Worm (Caenorhabditis elegans) whole organism, L4 larva: ENCODE data around the gene Y46H3C.5.

Source experiments
- ama-1 ChIP-seq: fragments of 150-350 bp; optimal IDR thresholded peaks from 2 replicates; lab custom pipeline; 2014; ENCODE audit warnings: inconsistent platforms, mixed read lengths
- fkh-10 ChIP-seq: fragments of 150-350 bp; optimal IDR thresholded peaks from 2 replicates; lab custom pipeline; 2014; ENCODE audit warnings: missing biosample characterization, missing genetic modification reagents, missing genetic modification characterization
- gei-8 ChIP-seq: fragments of 200-800 bp; sonication (Bioruptor generic); optimal IDR thresholded peaks from 2 replicates; lab custom pipeline; 2018; ENCODE audit warnings: mild to moderate bottlenecking, missing genetic modification characterization, missing compliant biosample characterization
- hif-1 ChIP-seq, 2 experiments: sonication (generic microtip); optimal IDR thresholded peaks; 2 replicates each; lab custom pipeline; 2016 to 2017; ENCODE audit warnings: missing compliant biosample characterization in 2 of 2, missing genetic modification characterization in 2 of 2, missing genetic modification reagents in 2 of 2, missing genotype in 2 of 2, mild to moderate bottlenecking in 1 of 2
- jun-1 ChIP-seq: fragments of 150-350 bp; optimal IDR thresholded peaks from 2 replicates; lab custom pipeline; 2014; ENCODE audit warnings: missing biosample characterization, missing genetic modification reagents, missing genetic modification characterization
- nhr-111 ChIP-seq: fragments of 200-800 bp; sonication (Bioruptor generic); optimal IDR thresholded peaks from 2 replicates; lab custom pipeline; 2018; ENCODE audit warnings: mild to moderate bottlenecking, missing genetic modification characterization, missing compliant biosample characterization
- nhr-28 ChIP-seq: fragments of 150-350 bp; optimal IDR thresholded peaks from 2 replicates; lab custom pipeline; 2014; ENCODE audit warnings: missing biosample characterization, missing genetic modification characterization
- nhr-77 ChIP-seq: fragments of 150-350 bp; optimal IDR thresholded peaks from 2 replicates; lab custom pipeline; 2014; ENCODE audit warnings: missing biosample characterization, missing genetic modification characterization
- pha-4 ChIP-seq, 2 experiments: fragments of 150-350 bp in 1 of 2; fragments of 200-800 bp in 1 of 2; sonication (Bioruptor generic) in 1 of 2; IDR thresholded peaks in 1 of 2; optimal IDR thresholded peaks in 1 of 2; 2 replicates each; pipeline versions ENCODE4 v1.3.6 to Lab custom; 2014 to 2022; ENCODE audit warnings: missing genetic modification characterization in 2 of 2, missing genetic modification reagents in 2 of 2, missing biosample characterization in 1 of 2, missing compliant biosample characterization in 1 of 2
- unc-62 ChIP-seq, 3 experiments: fragments of 150-350 bp in 1 of 3; sonication (generic microtip); optimal IDR thresholded peaks in 2 of 3; peaks in 1 of 3; 1 replicate in 1 of 3; 2 replicates in 2 of 3; lab custom pipeline; 2014 to 2017; ENCODE audit warnings: missing biosample characterization in 3 of 3, missing genetic modification characterization in 3 of 3, missing genetic modification reagents in 3 of 3, missing genotype in 1 of 3

DNA sequence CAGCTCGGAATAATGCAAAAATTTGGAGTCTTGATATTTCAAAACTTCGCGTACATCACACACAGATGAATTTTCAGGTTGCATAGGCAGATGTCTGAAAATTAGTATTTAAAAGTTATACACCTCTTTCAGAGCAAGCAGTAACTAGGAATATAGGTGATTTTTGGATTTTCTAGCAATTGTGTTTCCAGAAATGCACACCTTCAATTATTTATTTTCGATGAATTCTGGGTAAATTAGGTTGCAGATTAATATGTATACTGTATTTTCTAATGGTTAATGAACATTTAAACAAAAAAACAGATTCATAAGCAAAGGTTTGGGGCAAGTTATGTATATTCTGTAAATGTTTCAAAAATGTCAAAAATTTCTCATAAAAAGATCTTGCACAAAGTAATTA lies 48.8 kb upstream of the Y46H3C.5 start, which contains the start of gene srab-25:
- TF ChIP-seq pha-4 (GFP tag; IDR thresholded peaks at IDR 0.05; lab: Robert Waterston, UW) (no peak), pha-4 (tag; optimal IDR thresholded peaks at IDR 0.05; lab: Kevin White, UChicago) (no peak), unc-62 (GFP tag; optimal IDR thresholded peaks at IDR 0.05 in 1 of 2; lab: Kevin White, UChicago) (no peak), unc-62 (tag; optimal IDR thresholded peaks at IDR 0.05; lab: Kevin White, UChicago) (no peak), ama-1 (no peak), nhr-111 (GFP tag; lab: Kevin White, UChicago) (no peak), nhr-77 (tag; lab: Kevin White, UChicago) (no peak), gei-8 (GFP tag; lab: Kevin White, UChicago) (no peak), jun-1 (tag; lab: Kevin White, UChicago) (no peak), hif-1 (tag; optimal IDR thresholded peaks at IDR 0.05; lab: Kevin White, UChicago) (no peak), nhr-28 (no peak), fkh-10 (GFP tag; lab: Kevin White, UChicago) (no peak)
